ENCODE assay signal across 5 worm cellular contexts in the genomic region with DNA sequence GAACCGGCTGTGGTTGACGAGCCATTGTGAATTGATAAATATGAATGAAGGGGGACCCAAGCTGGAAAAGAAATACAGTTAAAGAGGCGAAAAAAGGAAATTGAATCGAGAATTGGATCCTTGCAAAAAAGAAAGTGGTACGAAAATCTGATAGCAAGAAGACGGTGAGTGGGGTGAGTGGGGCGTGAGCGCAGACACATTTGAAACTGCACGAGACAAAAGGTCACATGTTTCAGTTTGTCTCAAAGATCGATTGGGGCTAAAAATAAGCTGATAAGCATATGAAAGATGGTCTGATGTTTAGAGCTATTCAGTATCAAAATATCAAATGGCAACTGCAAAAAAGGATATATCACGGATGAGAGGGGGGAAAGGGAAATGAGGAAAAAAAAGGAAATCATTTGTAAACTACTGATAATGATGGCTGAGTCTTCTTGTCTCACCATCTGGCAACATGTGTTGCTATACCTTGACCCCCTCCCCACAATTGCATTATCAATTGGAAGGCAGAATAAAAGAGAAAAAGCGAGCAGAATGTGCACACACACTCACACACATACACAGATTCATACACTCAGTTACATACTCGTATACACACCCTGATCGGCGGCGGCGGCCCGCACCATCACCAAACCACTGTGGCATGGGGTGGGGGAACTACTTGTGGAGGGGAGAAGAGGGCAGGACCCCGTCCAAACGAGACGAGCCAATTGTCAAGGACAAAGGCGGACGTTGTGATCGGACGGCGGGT.
TF ChIP-seq lines count a peak whose summit lies in the region.

A gene (minus strand): TSS at position 25 of the 751 bp plus-strand sequence.

TF ChIP-seq in whole organism, L1 larva, 84 proteins besides CTCF, POLR2A, EP300 and RAD21 (continues in another document):
- TF ChIP-seq nhr-71 (tag; optimal IDR thresholded peaks at IDR 0.05; lab: Kevin White, UChicago) (peak; percentile 52), ceh-88 (GFP tag; IDR thresholded peaks at IDR 0.05; lab: Robert Waterston, UW) (no peak), elt-2 (tag; optimal IDR thresholded peaks at IDR 0.05; lab: Kevin White, UChicago) (peak; percentile 31), nhr-84 (tag; optimal IDR thresholded peaks at IDR 0.05; lab: Kevin White, UChicago) (no peak), skn-1 (tag; optimal IDR thresholded peaks at IDR 0.05; lab: Kevin White, UChicago) (no peak), irx-1 (tag; optimal IDR thresholded peaks at IDR 0.05; lab: Kevin White, UChicago) (no peak), F16B12.6 (tag; optimal IDR thresholded peaks at IDR 0.05; lab: Kevin White, UChicago) (no peak), fos-1 (tag; optimal IDR thresholded peaks at IDR 0.05; lab: Kevin White, UChicago) (no peak), unc-130 (tag; optimal IDR thresholded peaks at IDR 0.05; lab: Kevin White, UChicago) (peak; percentile 3), nhr-19 (GFP tag; conservative IDR thresholded peaks at IDR 0.05; lab: Robert Waterston, UW) (peak; percentile 37), ztf-4 (tag; optimal IDR thresholded peaks at IDR 0.05; lab: Kevin White, UChicago) (no peak), aly-2 (tag; optimal IDR thresholded peaks at IDR 0.05; lab: Kevin White, UChicago) (no peak), snpc-4 (tag; optimal IDR thresholded peaks at IDR 0.05; lab: Kevin White, UChicago) (no peak), nhr-11 (tag; optimal IDR thresholded peaks at IDR 0.05; lab: Kevin White, UChicago) (no peak), blmp-1 (tag; optimal IDR thresholded peaks at IDR 0.05; lab: Kevin White, UChicago) (no peak), nhr-47 (tag; optimal IDR thresholded peaks at IDR 0.05; lab: Kevin White, UChicago) (no peak), jun-1 (tag; optimal IDR thresholded peaks at IDR 0.05; lab: Kevin White, UChicago) (no peak)

TF ChIP-seq in whole organism, L3 larva, 47 proteins besides CTCF, POLR2A, EP300 and RAD21:
- TF ChIP-seq mdl-1 (tag; optimal IDR thresholded peaks at IDR 0.05; lab: Kevin White, UChicago) (peak; percentile 21), lin-39 (tag; optimal IDR thresholded peaks at IDR 0.05; lab: Kevin White, UChicago) (peak; percentile 16), pqm-1 (tag; optimal IDR thresholded peaks at IDR 0.05; lab: Kevin White, UChicago) (peak; percentile 13), aly-2 (tag; optimal IDR thresholded peaks at IDR 0.05; lab: Kevin White, UChicago) (no peak), elt-2 (tag; optimal IDR thresholded peaks at IDR 0.05; lab: Kevin White, UChicago) (peak; percentile 45), elt-3 (tag; optimal IDR thresholded peaks at IDR 0.05; lab: Kevin White, UChicago) (no peak), nfya-1 (tag; optimal IDR thresholded peaks at IDR 0.05; lab: Kevin White, UChicago; ENCODE audit: insufficient read depth) (peak; percentile 0), nhr-25 (tag; optimal IDR thresholded peaks at IDR 0.05; lab: Kevin White, UChicago) (peak; percentile 55)

TF ChIP-seq in whole organism, early embryonic, 17 proteins besides CTCF, POLR2A, EP300 and RAD21:
- TF ChIP-seq ceh-13 (GFP tag; optimal IDR thresholded peaks at IDR 0.05; lab: Kevin White, UChicago) = peak; percentile 16
- no peak for TF ChIP-seq tra-4 (tag; optimal IDR thresholded peaks at IDR 0.05; lab: Kevin White, UChicago)
- 0 out of 2 replicates have a peak, but pooled peaks have one; percentile 13 for TF ChIP-seq pes-1 (GFP tag; IDR thresholded peaks at IDR 0.05; lab: Robert Waterston, UW)
- TF ChIP-seq ceh-36 (tag; optimal IDR thresholded peaks at IDR 0.05; lab: Kevin White, UChicago) = no peak
- TF ChIP-seq ama-1 (optimal IDR thresholded peaks at IDR 0.05; lab: Kevin White, UChicago) = no peak
- TF ChIP-seq B0310.2 (tag; optimal IDR thresholded peaks at IDR 0.05; lab: Kevin White, UChicago) = no peak
- TF ChIP-seq sea-1 (GFP tag; conservative IDR thresholded peaks at IDR 0.05; lab: Robert Waterston, UW) = no peak
- TF ChIP-seq F13C5.2 (tag; optimal IDR thresholded peaks at IDR 0.05; lab: Kevin White, UChicago) = peak; percentile 15
- no peak for TF ChIP-seq tbx-11 (GFP tag; IDR thresholded peaks at IDR 0.05; lab: Robert Waterston, UW)
- peak; percentile 87 for TF ChIP-seq hmg-4 (GFP tag; optimal IDR thresholded peaks at IDR 0.05; lab: Kevin White, UChicago)
- TF ChIP-seq scrt-1 (GFP tag; IDR thresholded peaks at IDR 0.05; lab: Robert Waterston, UW) = peak; percentile 46; the same call in 1 of the 2 replicates
- no peak for TF ChIP-seq tbx-37 (GFP tag; conservative IDR thresholded peaks at IDR 0.05; lab: Robert Waterston, UW)
- TF ChIP-seq aly-1 (tag; optimal IDR thresholded peaks at IDR 0.05; lab: Kevin White, UChicago) = no peak
- no peak for TF ChIP-seq flt-1 (GFP tag; IDR thresholded peaks at IDR 0.05; lab: Robert Waterston, UW)
- TF ChIP-seq hnd-1 (tag; optimal IDR thresholded peaks at IDR 0.05; lab: Kevin White, UChicago) = peak; percentile 0
- TF ChIP-seq hmbx-1 (tag; optimal IDR thresholded peaks at IDR 0.05; lab: Kevin White, UChicago) = no peak
- TF ChIP-seq ets-7 (tag; optimal IDR thresholded peaks at IDR 0.05; lab: Kevin White, UChicago) = no peak

TF ChIP-seq in whole organism, midembryonic, 9 proteins besides CTCF, POLR2A, EP300 and RAD21:
- TF ChIP-seq ref-1 (GFP tag; conservative IDR thresholded peaks at IDR 0.05; lab: Robert Waterston, UW) = no peak
- TF ChIP-seq med-1 (GFP tag; optimal IDR thresholded peaks at IDR 0.05; lab: Kevin White, UChicago; ENCODE audit: insufficient read depth) = no peak
- TF ChIP-seq ztf-23 (GFP tag; IDR thresholded peaks at IDR 0.05; lab: Robert Waterston, UW) = 0 out of 2 replicates have a peak, but pooled peaks have one; percentile 17
- TF ChIP-seq tab-1 (GFP tag; IDR thresholded peaks at IDR 0.05; lab: Robert Waterston, UW) = peak; percentile 67; the same call in 1 of the 2 replicates
- TF ChIP-seq klf-2 (GFP tag; conservative IDR thresholded peaks at IDR 0.05; lab: Robert Waterston, UW) = no peak
- peak; percentile 33 for TF ChIP-seq cog-1 (tag; optimal IDR thresholded peaks at IDR 0.05; lab: Kevin White, UChicago)
- TF ChIP-seq flt-1 (GFP tag; IDR thresholded peaks at IDR 0.05; lab: Robert Waterston, UW) = peak; percentile 73; the same call in 1 of the 2 replicates
- no peak for TF ChIP-seq T22C8.4 (GFP tag; IDR thresholded peaks at IDR 0.05; lab: Robert Waterston, UW)
- TF ChIP-seq ztf-29 (GFP tag; IDR thresholded peaks at IDR 0.05; lab: Robert Waterston, UW) = peak; percentile 45; the same call in 1 of the 2 replicates

TF ChIP-seq in whole organism, young adult, 124 proteins besides CTCF, POLR2A, EP300 and RAD21:
- TF ChIP-seq hrde-1 (tag; optimal IDR thresholded peaks at IDR 0.05; lab: Kevin White, UChicago; ENCODE audit: borderline replicate concordance) (no peak), gei-17 (GFP tag; optimal IDR thresholded peaks at IDR 0.05; lab: Kevin White, UChicago) (no peak), Y56A3A.18 (GFP tag; IDR thresholded peaks at IDR 0.05; lab: Robert Waterston, UW) (0 out of 2 replicates have a peak, but pooled peaks have one; percentile 6), B0336.3 (GFP tag; IDR thresholded peaks at IDR 0.05; lab: Robert Waterston, UW) (no peak), dox-1 (GFP tag; IDR thresholded peaks at IDR 0.05; lab: Robert Waterston, UW) (peak; percentile 64), cebp-1 (GFP tag; IDR thresholded peaks at IDR 0.05; lab: Robert Waterston, UW) (no peak), cebp-1 (tag; optimal IDR thresholded peaks at IDR 0.05; lab: Kevin White, UChicago) (peak; percentile 21), C06A6.2 (GFP tag; conservative IDR thresholded peaks at IDR 0.05; lab: Robert Waterston, UW) (no peak), egrh-3 (GFP tag; IDR thresholded peaks at IDR 0.05; lab: Robert Waterston, UW) (peak; percentile 29; the same call in 1 of the 2 replicates), nhr-80 (tag; optimal IDR thresholded peaks at IDR 0.05; lab: Kevin White, UChicago) (peak; percentile 30), unc-62 (GFP tag; optimal IDR thresholded peaks at IDR 0.05; lab: Kevin White, UChicago) (peak; percentile 13), zfh-2 (GFP tag; conservative IDR thresholded peaks at IDR 0.05; lab: Robert Waterston, UW) (peak; percentile 94), ztf-26 (tag; optimal IDR thresholded peaks at IDR 0.05; lab: Kevin White, UChicago) (no peak), zim-3 (tag; optimal IDR thresholded peaks at IDR 0.05; lab: Kevin White, UChicago) (no peak), rpc-1 (optimal IDR thresholded peaks at IDR 0.05; lab: Kevin White, UChicago) (no peak), rpc-1 (tag; optimal IDR thresholded peaks at IDR 0.05; lab: Kevin White, UChicago) (no peak)
